Worm (Caenorhabditis elegans) whole organism, early embryonic: ENCODE results near the gene Y46H3D.1.

Source experiments
- B0310.2 ChIP-seq: sonication (generic microtip); optimal IDR thresholded peaks from 2 replicates; lab custom pipeline; 2016; ENCODE audit warnings: mild to moderate bottlenecking, missing genetic modification characterization, missing compliant biosample characterization
- F13C5.2 ChIP-seq: sonication (generic microtip); optimal IDR thresholded peaks from 2 replicates; lab custom pipeline; 2017; ENCODE audit warnings: mild to moderate bottlenecking, missing genetic modification characterization, inconsistent platforms, missing compliant biosample characterization
- aly-1 ChIP-seq: sonication (generic microtip); optimal IDR thresholded peaks from 2 replicates; lab custom pipeline; 2016; ENCODE audit warnings: missing genetic modification characterization, missing compliant biosample characterization
- ama-1 ChIP-seq: fragments of 150-350 bp; optimal IDR thresholded peaks from 2 replicates; lab custom pipeline; 2014
- ceh-13 ChIP-seq: fragments of 200-800 bp; sonication (Bioruptor generic); optimal IDR thresholded peaks from 2 replicates; lab custom pipeline; 2018; ENCODE audit warnings: mild to moderate bottlenecking, missing genetic modification characterization, missing compliant biosample characterization
- ceh-36 ChIP-seq: sonication (generic microtip); optimal IDR thresholded peaks from 2 replicates; lab custom pipeline; 2016; ENCODE audit warnings: missing genetic modification characterization, inconsistent platforms, missing compliant biosample characterization
- ets-7 ChIP-seq: sonication (generic microtip); optimal IDR thresholded peaks from 2 replicates; lab custom pipeline; 2016; ENCODE audit warnings: missing genotype, missing genetic modification characterization, missing compliant biosample characterization
- flt-1 ChIP-seq: fragments of 200-800 bp; sonication (Bioruptor generic); IDR thresholded peaks from 2 replicates; pipeline ENCODE4 v1.3.6; 2022; ENCODE audit warnings: missing genetic modification characterization, missing compliant biosample characterization
- hmbx-1 ChIP-seq: sonication (generic microtip); optimal IDR thresholded peaks from 2 replicates; lab custom pipeline; 2016; ENCODE audit warnings: mild to moderate bottlenecking, missing genetic modification characterization, missing compliant biosample characterization
- hmg-4 ChIP-seq: fragments of 200-800 bp; sonication (Bioruptor generic); optimal IDR thresholded peaks from 2 replicates; lab custom pipeline; 2018; ENCODE audit warnings: mild to moderate bottlenecking, missing genetic modification characterization, missing compliant biosample characterization
- hnd-1 ChIP-seq: sonication (generic microtip); optimal IDR thresholded peaks from 2 replicates; lab custom pipeline; 2016; ENCODE audit warnings: missing genetic modification characterization, missing compliant biosample characterization
- pes-1 ChIP-seq: fragments of 200-800 bp; sonication (Bioruptor generic); IDR thresholded peaks from 2 replicates; pipeline ENCODE4 v1.3.6; 2022; ENCODE audit warnings: missing genetic modification reagents, missing genetic modification characterization, missing compliant biosample characterization
- scrt-1 ChIP-seq: fragments of 200-800 bp; sonication (Bioruptor generic); IDR thresholded peaks from 2 replicates; pipeline ENCODE4 v1.3.6; 2022; ENCODE audit warnings: missing genetic modification characterization, missing compliant biosample characterization
- sea-1 ChIP-seq: fragments of 200-800 bp; sonication (Bioruptor generic); conservative IDR thresholded peaks from 2 replicates; pipeline ENCODE4 v1.3.6; 2022; ENCODE audit warnings: missing genetic modification characterization, missing compliant biosample characterization
- tbx-11 ChIP-seq: fragments of 200-800 bp; sonication (Bioruptor generic); IDR thresholded peaks from 2 replicates; pipeline ENCODE4 v1.3.6; 2022; ENCODE audit warnings: missing genetic modification characterization, missing compliant biosample characterization
- tbx-37 ChIP-seq: fragments of 200-800 bp; sonication (Bioruptor generic); conservative IDR thresholded peaks from 2 replicates; pipeline ENCODE4 v1.3.6; 2022; ENCODE audit warnings: missing genetic modification reagents, missing genetic modification characterization, missing compliant biosample characterization
- tra-4 ChIP-seq: sonication (generic microtip); optimal IDR thresholded peaks from 2 replicates; lab custom pipeline; 2017; ENCODE audit warnings: missing genetic modification characterization, missing compliant biosample characterization

Y46H3D.1 gene

ce11 chrV:1614726-1615125 lies 27.6 kb upstream of the Y46H3D.1 start, which contains the start of gene srbc-41:
srbc-41 (minus strand) TSS chrV:1614826.
- no peak for TF ChIP-seq flt-1 (GFP tag; lab: Robert Waterston, UW)
- TF ChIP-seq tbx-37 (GFP tag; lab: Robert Waterston, UW), result no peak
- no peak for TF ChIP-seq ama-1 (lab: Kevin White, UChicago)
- no peak for TF ChIP-seq F13C5.2 (tag; lab: Kevin White, UChicago)
- no peak for TF ChIP-seq scrt-1
- no peak for TF ChIP-seq sea-1 (GFP tag; lab: Robert Waterston, UW)
- no peak for TF ChIP-seq aly-1 (tag; lab: Kevin White, UChicago)
- no peak for TF ChIP-seq hmbx-1 (tag; lab: Kevin White, UChicago)
- TF ChIP-seq tbx-11 (GFP tag; lab: Robert Waterston, UW), result no peak
- no peak for TF ChIP-seq ets-7
- no peak for TF ChIP-seq hnd-1 (tag; lab: Kevin White, UChicago)

- TF ChIP-seq ceh-36 (no peak), hnd-1 (tag; lab: Kevin White, UChicago) (no peak), tra-4 (tag; lab: Kevin White, UChicago) (no peak), ets-7 (no peak), scrt-1 (no peak), B0310.2 (tag; lab: Kevin White, UChicago) (no peak), flt-1 (GFP tag; lab: Robert Waterston, UW) (no peak), ceh-13 (GFP tag; lab: Kevin White, UChicago) (no peak), tbx-37 (GFP tag; lab: Robert Waterston, UW) (no peak), ama-1 (lab: Kevin White, UChicago) (no peak), tbx-11 (GFP tag; lab: Robert Waterston, UW) (no peak), pes-1 (GFP tag; lab: Robert Waterston, UW) (no peak)
Measured at ce11 chrV:1618760-1619159, 23.5 kb upstream of the Y46H3D.1 start, which contains the start of gene nhr-179. nhr-179 (minus strand) TSS chrV:1618860.

ce11 chrV:1620537-1620936 lies 21.8 kb upstream of the Y46H3D.1 start:
- TF ChIP-seq hnd-1 (tag; lab: Kevin White, UChicago), result no peak

- TF ChIP-seq scrt-1, result no peak
- TF ChIP-seq hnd-1 (tag; lab: Kevin White, UChicago), result no peak
- no peak for TF ChIP-seq pes-1 (GFP tag; lab: Robert Waterston, UW)
- TF ChIP-seq hmg-4 (GFP tag; lab: Kevin White, UChicago), result no peak
- no peak for TF ChIP-seq sea-1 (GFP tag; lab: Robert Waterston, UW)
- TF ChIP-seq tra-4 (tag; lab: Kevin White, UChicago), result no peak
- TF ChIP-seq flt-1 (GFP tag; lab: Robert Waterston, UW), result no peak
- TF ChIP-seq aly-1 (tag; lab: Kevin White, UChicago), result no peak
- no peak for TF ChIP-seq tbx-37 (GFP tag; lab: Robert Waterston, UW)
- no peak for TF ChIP-seq ets-7
- TF ChIP-seq hmbx-1 (tag; lab: Kevin White, UChicago), result no peak
- TF ChIP-seq tbx-11 (GFP tag; lab: Robert Waterston, UW), result no peak
- TF ChIP-seq ceh-36, result no peak
- TF ChIP-seq ceh-13 (GFP tag; lab: Kevin White, UChicago), result no peak
- TF ChIP-seq ama-1 (lab: Kevin White, UChicago), result no peak
- TF ChIP-seq B0310.2 (tag; lab: Kevin White, UChicago), result no peak
- TF ChIP-seq F13C5.2 (tag; lab: Kevin White, UChicago), result no peak
Measured at ce11 chrV:1621494-1621893, 20.8 kb upstream of the Y46H3D.1 start, which contains the start of gene nhr-117. nhr-117 (minus strand) TSS chrV:1621520.

ce11 chrV:1623429-1623828 lies 18.9 kb upstream of the Y46H3D.1 start:
- TF ChIP-seq aly-1 (tag; lab: Kevin White, UChicago) (no peak), pes-1 (GFP tag; lab: Robert Waterston, UW) (no peak), B0310.2 (tag; lab: Kevin White, UChicago) (no peak), sea-1 (GFP tag; lab: Robert Waterston, UW) (no peak), tbx-11 (GFP tag; lab: Robert Waterston, UW) (no peak), ama-1 (lab: Kevin White, UChicago) (no peak), F13C5.2 (tag; lab: Kevin White, UChicago) (no peak), ceh-36 (no peak), tra-4 (tag; lab: Kevin White, UChicago) (no peak), ets-7 (no peak), flt-1 (GFP tag; lab: Robert Waterston, UW) (no peak), hmbx-1 (tag; lab: Kevin White, UChicago) (no peak), ceh-13 (GFP tag; lab: Kevin White, UChicago) (no peak), scrt-1 (no peak), hnd-1 (tag; lab: Kevin White, UChicago) (no peak), tbx-37 (GFP tag; lab: Robert Waterston, UW) (no peak), hmg-4 (GFP tag; lab: Kevin White, UChicago) (no peak)

ce11 chrV:1624340-1624739 lies 18.0 kb upstream of the Y46H3D.1 start, which contains the start of gene nhr-110:
nhr-110 (minus strand) TSS chrV:1624440.
- TF ChIP-seq ceh-13 (GFP tag; lab: Kevin White, UChicago), result no peak
- TF ChIP-seq ama-1 (lab: Kevin White, UChicago), result no peak
- TF ChIP-seq pes-1 (GFP tag; lab: Robert Waterston, UW), result no peak
- TF ChIP-seq hmbx-1 (tag; lab: Kevin White, UChicago), result no peak
- no peak for TF ChIP-seq scrt-1
- TF ChIP-seq hmg-4 (GFP tag; lab: Kevin White, UChicago), result no peak
- no peak for TF ChIP-seq ets-7
- no peak for TF ChIP-seq flt-1 (GFP tag; lab: Robert Waterston, UW)
- no peak for TF ChIP-seq B0310.2 (tag; lab: Kevin White, UChicago)
- TF ChIP-seq hnd-1 (tag; lab: Kevin White, UChicago), result no peak
- no peak for TF ChIP-seq F13C5.2 (tag; lab: Kevin White, UChicago)
- no peak for TF ChIP-seq tbx-11 (GFP tag; lab: Robert Waterston, UW)
- TF ChIP-seq aly-1 (tag; lab: Kevin White, UChicago), result no peak
- no peak for TF ChIP-seq sea-1 (GFP tag; lab: Robert Waterston, UW)
- no peak for TF ChIP-seq tra-4 (tag; lab: Kevin White, UChicago)
- TF ChIP-seq ceh-36, result no peak
- TF ChIP-seq tbx-37 (GFP tag; lab: Robert Waterston, UW), result no peak

ce11 chrV:1626720-1627119 lies 15.6 kb upstream of the Y46H3D.1 start, which contains the start of gene nhr-237:
nhr-237 (minus strand) TSS chrV:1626820.
- TF ChIP-seq tra-4 (tag; lab: Kevin White, UChicago) (no peak), hmbx-1 (tag; lab: Kevin White, UChicago) (no peak), F13C5.2 (tag; lab: Kevin White, UChicago) (no peak), hmg-4 (GFP tag; lab: Kevin White, UChicago) (no peak), ceh-36 (no peak), ceh-13 (GFP tag; lab: Kevin White, UChicago) (no peak), ama-1 (lab: Kevin White, UChicago) (no peak)
